Fruit fly (Drosophila melanogaster): ENCODE data around the gene CG32112.
A peak's percentile ranks its signal among the peaks of the same experiment; 100 is the strongest.

- no peak for TF ChIP-seq zfh1 (GFP tag; IDR thresholded peaks at IDR 0.05)
- TF ChIP-seq Hr78 (GFP tag; optimal IDR thresholded peaks at IDR 0.05): no peak
- TF ChIP-seq E2f2 (GFP tag; IDR thresholded peaks at IDR 0.05): peak; percentile 12; the same call in 1 of the 2 replicates
- TF ChIP-seq CG8478 (optimal IDR thresholded peaks at IDR 0.05): no peak
Measured at dm6 chr3L:12734550-12735012, 6.9 kb upstream of the CG32112 start, which contains the start of the genes SmD1 and Ptp69D.
